Fruit fly (Drosophila melanogaster) whole organism, embryonic: ENCODE results near the gene CG11164.

Experiments used
- Abd-B ChIP-seq: fragments of 200-800 bp; sonication (Bioruptor generic); optimal IDR thresholded peaks from 2 replicates; lab custom pipeline; 2018; ENCODE audit warnings: missing biosample characterization, mild to moderate bottlenecking, missing genetic modification characterization, moderate library complexity
- Asciz ChIP-seq: fragments of 200-800 bp; sonication (Bioruptor generic); optimal IDR thresholded peaks from 2 replicates; lab custom pipeline; 2017; ENCODE audit warnings: missing biosample characterization, mild to moderate bottlenecking, missing genetic modification characterization, missing genetic modification reagents
- Atf3 ChIP-seq: fragments of 200-800 bp; sonication (Bioruptor generic); optimal IDR thresholded peaks from 3 replicates; lab custom pipeline; 2016; ENCODE audit warnings: missing biosample characterization, missing genetic modification characterization
- CG10959 ChIP-seq: fragments of 200-800 bp; sonication (Bioruptor generic); IDR thresholded peaks from 2 replicates; pipeline ENCODE4 v1.3.6; 2022; ENCODE audit warnings: missing biosample characterization, missing genetic modification characterization
- CG11695 ChIP-seq: fragments of 200-800 bp; sonication (Bioruptor generic); IDR thresholded peaks from 3 replicates; pipeline ENCODE4 v1.3.6; 2022; ENCODE audit warnings: missing biosample characterization, missing genetic modification characterization
- CG13424 ChIP-seq: fragments of 200-800 bp; sonication (Bioruptor generic); optimal IDR thresholded peaks from 2 replicates; lab custom pipeline; 2019; ENCODE audit warnings: missing biosample characterization, mild to moderate bottlenecking, missing genetic modification characterization, moderate library complexity
- CG13894 ChIP-seq: fragments of 200-800 bp; sonication (Bioruptor generic); optimal IDR thresholded peaks from 3 replicates; lab custom pipeline; 2018; ENCODE audit warnings: missing biosample characterization, mild to moderate bottlenecking, missing genetic modification characterization, moderate library complexity
- CG15073 ChIP-seq: fragments of 200-800 bp; sonication (Bioruptor generic); optimal IDR thresholded peaks from 2 replicates; lab custom pipeline; 2016; ENCODE audit warnings: missing biosample characterization, missing genetic modification characterization
- CG1603 ChIP-seq: fragments of 200-800 bp; sonication (Bioruptor generic); optimal IDR thresholded peaks from 2 replicates; lab custom pipeline; 2019; ENCODE audit warnings: missing biosample characterization, mild to moderate bottlenecking, missing genetic modification characterization, moderate library complexity
- CG17186 ChIP-seq: fragments of 200-800 bp; sonication (Bioruptor generic); optimal IDR thresholded peaks from 3 replicates; lab custom pipeline; 2017; ENCODE audit warnings: missing biosample characterization, missing genetic modification reagents, missing genetic modification characterization
- CG17361 ChIP-seq: fragments of 200-800 bp; sonication (Bioruptor generic); IDR thresholded peaks from 3 replicates; pipeline ENCODE4 v1.3.6; 2022; ENCODE audit warnings: missing biosample characterization, missing genetic modification characterization
- CG1832 ChIP-seq: fragments of 200-800 bp; sonication (Bioruptor generic); optimal IDR thresholded peaks from 2 replicates; lab custom pipeline; 2017; ENCODE audit warnings: missing biosample characterization, mild to moderate bottlenecking, missing genetic modification characterization, inconsistent platforms
- CG2712 ChIP-seq: fragments of 200-800 bp; optimal IDR thresholded peaks from 3 replicates; lab custom pipeline; 2019; ENCODE audit warnings: missing biosample characterization, mild to moderate bottlenecking, missing genetic modification characterization, moderate library complexity
- CG34224 ChIP-seq: fragments of 200-800 bp; sonication (Bioruptor generic); IDR thresholded peaks from 3 replicates; pipeline ENCODE4 v1.3.6; 2022; ENCODE audit warnings: missing biosample characterization, missing genetic modification characterization; ENCODE audit not compliant: partially characterized antibody
- CG5245 ChIP-seq: fragments of 200-800 bp; sonication (Bioruptor generic); optimal IDR thresholded peaks from 3 replicates; lab custom pipeline; 2016; ENCODE audit warnings: missing biosample characterization, missing genetic modification characterization
- CG6689 ChIP-seq: fragments of 200-800 bp; sonication (Bioruptor generic); IDR thresholded peaks from 2 replicates; pipeline ENCODE4 v1.3.6; 2022; ENCODE audit warnings: missing biosample characterization, missing genetic modification characterization
- CG7271 ChIP-seq: fragments of 200-800 bp; sonication (Bioruptor generic); optimal IDR thresholded peaks from 2 replicates; lab custom pipeline; 2018; ENCODE audit warnings: missing biosample characterization, mild to moderate bottlenecking, missing genetic modification characterization, moderate library complexity
- CG7745 ChIP-seq: fragments of 200-800 bp; sonication (Bioruptor generic); optimal IDR thresholded peaks from 2 replicates; lab custom pipeline; 2018; ENCODE audit warnings: missing biosample characterization, mild to moderate bottlenecking, missing genetic modification characterization, moderate library complexity
- CG9797 ChIP-seq: fragments of 200-800 bp; sonication (Bioruptor generic); optimal IDR thresholded peaks from 3 replicates; lab custom pipeline; 2018; ENCODE audit warnings: missing biosample characterization, mild to moderate bottlenecking, missing genetic modification characterization
- CG9932 ChIP-seq: fragments of 200-800 bp; sonication (Bioruptor generic); IDR thresholded peaks from 2 replicates; pipeline ENCODE4 v1.3.6; 2022; ENCODE audit warnings: missing biosample characterization, missing genetic modification characterization
- CkIIα-i1 ChIP-seq: fragments of 200-800 bp; sonication (Bioruptor generic); IDR thresholded peaks from 2 replicates; pipeline ENCODE4 v1.3.6; 2022; ENCODE audit warnings: missing biosample characterization, missing genetic modification characterization
- Dbx ChIP-seq: fragments of 200-800 bp; sonication (Bioruptor generic); IDR thresholded peaks from 3 replicates; pipeline ENCODE4 v1.3.6; 2022; ENCODE audit warnings: missing biosample characterization, missing genetic modification characterization
- Doc2 ChIP-seq: fragments of 200-800 bp; sonication (Bioruptor generic); IDR thresholded peaks from 2 replicates; pipeline ENCODE4 v1.3.6; 2022; ENCODE audit warnings: missing biosample characterization, missing genetic modification characterization
- Fer3 ChIP-seq: fragments of 200-800 bp; sonication (Bioruptor generic); optimal IDR thresholded peaks from 2 replicates; lab custom pipeline; 2018; ENCODE audit warnings: missing biosample characterization, mild to moderate bottlenecking, missing genetic modification characterization, moderate library complexity
- Gsc ChIP-seq: fragments of 200-800 bp; sonication (Bioruptor generic); IDR thresholded peaks from 2 replicates; pipeline ENCODE4 v1.3.6; 2022; ENCODE audit warnings: missing biosample characterization, missing genetic modification characterization
- Hmx ChIP-seq: fragments of 200-800 bp; sonication (Bioruptor generic); optimal IDR thresholded peaks from 2 replicates; lab custom pipeline; 2016; ENCODE audit warnings: missing biosample characterization, missing genetic modification characterization
- Lhr ChIP-seq: fragments of 200-800 bp; sonication (Bioruptor generic); optimal IDR thresholded peaks from 3 replicates; lab custom pipeline; 2017; ENCODE audit warnings: mild to moderate bottlenecking, missing biosample characterization, missing genetic modification reagents, missing genetic modification characterization
- Mes4 ChIP-seq: fragments of 200-800 bp; sonication (Bioruptor generic); optimal IDR thresholded peaks from 2 replicates; lab custom pipeline; 2016; ENCODE audit warnings: missing biosample characterization, missing genetic modification characterization
- Opbp ChIP-seq: fragments of 200-800 bp; sonication (Bioruptor generic); IDR thresholded peaks from 3 replicates; pipeline ENCODE4 v1.3.6; 2022; ENCODE audit warnings: missing biosample characterization, missing genetic modification characterization; ENCODE audit not compliant: partially characterized antibody
- Trl ChIP-seq, 3 experiments: fragments of >200 bp in 2 of 3; fragments of 200-800 bp in 1 of 3; sonication (Bioruptor generic) in 1 of 3; optimal IDR thresholded peaks; 2 replicates in 1 of 3; 3 replicates in 2 of 3; lab custom pipeline; 2016 to 2017; ENCODE audit warnings: missing biosample characterization in 1 of 3, missing genetic modification characterization in 1 of 3
- ac ChIP-seq: fragments of 200-800 bp; sonication (Bioruptor generic); optimal IDR thresholded peaks from 3 replicates; lab custom pipeline; 2017; ENCODE audit warnings: missing biosample characterization, mild to moderate bottlenecking, missing genetic modification characterization
- chinmo ChIP-seq: fragments of 200-800 bp; sonication (Bioruptor generic); IDR thresholded peaks from 4 replicates; pipeline ENCODE4 v1.3.6; 2022; ENCODE audit warnings: missing biosample characterization, missing genetic modification characterization; ENCODE audit not compliant: partially characterized antibody
- danr ChIP-seq: fragments of 200-800 bp; sonication (Bioruptor generic); IDR thresholded peaks from 2 replicates; pipeline ENCODE4 v1.3.6; 2022; ENCODE audit warnings: missing biosample characterization, missing genetic modification characterization
- dm ChIP-seq: fragments of 200-800 bp; sonication (Bioruptor generic); optimal IDR thresholded peaks from 3 replicates; lab custom pipeline; 2016; ENCODE audit warnings: missing biosample characterization, missing genetic modification characterization
- esg ChIP-seq: fragments of 200-800 bp; sonication (Bioruptor generic); conservative IDR thresholded peaks from 2 replicates; pipeline ENCODE4 v1.3.6; 2022; ENCODE audit warnings: missing biosample characterization, missing genetic modification characterization
- ewg ChIP-seq: fragments of 200-800 bp; sonication (Bioruptor generic); optimal IDR thresholded peaks from 3 replicates; lab custom pipeline; 2017; ENCODE audit warnings: mild to moderate bottlenecking, missing biosample characterization, missing genetic modification reagents, missing genetic modification characterization
- gcm2 ChIP-seq: fragments of 200-800 bp; sonication (Bioruptor generic); optimal IDR thresholded peaks from 2 replicates; lab custom pipeline; 2016; ENCODE audit warnings: missing biosample characterization, missing genetic modification characterization
- jigr1 ChIP-seq: fragments of 200-800 bp; sonication (Bioruptor generic); IDR thresholded peaks from 3 replicates; pipeline ENCODE4 v1.3.6; 2022; ENCODE audit warnings: missing biosample characterization, missing genetic modification characterization
- lab ChIP-seq: fragments of 200-800 bp; sonication (Bioruptor generic); optimal IDR thresholded peaks from 3 replicates; lab custom pipeline; 2017; ENCODE audit warnings: missing biosample characterization, missing genetic modification characterization, mild to moderate bottlenecking, moderate library complexity, missing genetic modification reagents
- nau ChIP-seq: fragments of 200-800 bp; sonication (Bioruptor generic); optimal IDR thresholded peaks from 3 replicates; lab custom pipeline; 2017; ENCODE audit warnings: missing biosample characterization, mild to moderate bottlenecking, missing genetic modification characterization, missing genetic modification reagents
- oc ChIP-seq: fragments of 200-800 bp; sonication (Bioruptor generic); optimal IDR thresholded peaks from 2 replicates; lab custom pipeline; 2018; ENCODE audit warnings: missing biosample characterization, mild to moderate bottlenecking, missing genetic modification characterization, moderate library complexity
- onecut ChIP-seq: fragments of 200-800 bp; sonication (Bioruptor generic); IDR thresholded peaks from 2 replicates; pipeline ENCODE4 v1.3.6; 2022; ENCODE audit warnings: missing biosample characterization, missing genetic modification characterization
- pros ChIP-seq: fragments of 200-800 bp; sonication (Bioruptor generic); optimal IDR thresholded peaks from 3 replicates; lab custom pipeline; 2019; ENCODE audit warnings: missing biosample characterization, mild to moderate bottlenecking, missing genetic modification characterization, moderate library complexity
- salm ChIP-seq: fragments of 200-800 bp; sonication (Bioruptor generic); optimal IDR thresholded peaks from 2 replicates; lab custom pipeline; 2018; ENCODE audit warnings: missing biosample characterization, mild to moderate bottlenecking, missing genetic modification characterization
- shn ChIP-seq: fragments of 200-800 bp; sonication (Bioruptor generic); optimal IDR thresholded peaks from 3 replicates; lab custom pipeline; 2016; ENCODE audit warnings: missing biosample characterization, missing genetic modification characterization
- tap ChIP-seq: fragments of 200-800 bp; optimal IDR thresholded peaks from 3 replicates; lab custom pipeline; 2019; ENCODE audit warnings: missing biosample characterization, mild to moderate bottlenecking, missing genetic modification characterization, moderate library complexity
- ttk ChIP-seq: fragments of 200-800 bp; sonication (Bioruptor generic); IDR thresholded peaks from 2 replicates; pipeline ENCODE4 v2.1.2; 2022; ENCODE audit warnings: missing biosample characterization, missing genetic modification characterization
- unpg ChIP-seq: fragments of 200-800 bp; sonication (Bioruptor generic); optimal IDR thresholded peaks from 3 replicates; lab custom pipeline; 2018; ENCODE audit warnings: missing biosample characterization, mild to moderate bottlenecking, missing genetic modification characterization, moderate library complexity
- vfl ChIP-seq: fragments of 200-800 bp; sonication (Bioruptor generic); optimal IDR thresholded peaks from 2 replicates; lab custom pipeline; 2016; ENCODE audit warnings: missing biosample characterization, missing genetic modification characterization
- vvl ChIP-seq: fragments of 200-800 bp; sonication (Bioruptor generic); IDR thresholded peaks from 2 replicates; pipeline ENCODE4 v1.3.6; 2022; ENCODE audit warnings: missing biosample characterization, missing genetic modification characterization

Gene CG11164

DNA sequence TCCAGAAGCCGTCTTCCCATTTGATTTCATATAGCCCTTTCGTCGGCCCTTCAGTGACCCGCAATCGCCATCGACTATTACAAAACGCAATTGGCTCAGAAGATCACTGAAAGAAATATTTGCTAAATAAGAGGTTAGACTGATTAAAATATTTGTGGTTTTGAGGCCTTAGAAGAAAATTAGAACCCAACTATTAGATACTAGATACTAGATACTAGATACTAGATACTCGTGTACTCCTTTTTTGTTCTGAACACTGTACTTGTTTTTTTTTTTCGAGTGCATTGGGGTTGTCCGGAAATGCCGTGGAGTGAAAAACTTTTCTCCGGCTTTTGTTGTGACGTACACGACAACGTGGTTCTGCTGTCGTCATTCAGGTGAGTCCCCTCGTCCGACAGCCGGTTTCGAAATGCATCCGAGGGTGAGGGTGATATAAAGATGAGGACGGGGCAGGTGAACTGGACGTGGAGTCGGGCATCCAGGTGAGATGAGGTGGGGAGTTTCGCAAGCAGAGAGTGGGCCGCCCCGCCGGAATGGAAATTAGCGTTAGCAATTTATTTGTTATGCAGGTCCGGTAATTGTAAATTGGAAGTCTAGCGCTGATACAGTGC lies 37.4 kb upstream of the CG11164 start (continued):
- TF ChIP-seq Trl (optimal IDR thresholded peaks at IDR 0.05; lab: Kevin White, UChicago) (no peak), Trl (GFP tag; optimal IDR thresholded peaks at IDR 0.05; lab: Kevin White, UChicago) (no peak), tap (tag; lab: Kevin White, UChicago) (no peak), CG13894 (tag; lab: Kevin White, UChicago) (no peak), Lhr (GFP tag; lab: Kevin White, UChicago) (no peak), Atf3 (GFP tag; lab: Kevin White, UChicago) (no peak), Hmx (GFP tag; lab: Kevin White, UChicago) (no peak), Asciz (no peak), CG17361 (GFP tag; lab: Robert Waterston, UW) (peak; percentile 51; the same call in 2 of the 3 replicates), onecut (GFP tag; lab: Robert Waterston, UW) (no peak), CkIIα-i1 (GFP tag; lab: Robert Waterston, UW) (no peak), CG15073 (GFP tag; lab: Kevin White, UChicago) (no peak), vfl (GFP tag; lab: Kevin White, UChicago) (no peak), CG1832 (GFP tag; lab: Kevin White, UChicago) (no peak), Fer3 (no peak), CG7271 (no peak), ewg (GFP tag; lab: Kevin White, UChicago) (no peak), Opbp (GFP tag; lab: Robert Waterston, UW) (no peak), CG34224 (GFP tag; lab: Robert Waterston, UW) (no peak), Gsc (GFP tag; lab: Robert Waterston, UW) (no peak), CG17186 (no peak), CG6689 (GFP tag; lab: Robert Waterston, UW) (0 out of 2 replicates have a peak, but pooled peaks have one; percentile 27), CG7745 (tag; lab: Kevin White, UChicago) (no peak), Mes4 (no peak), lab (GFP tag; lab: Kevin White, UChicago) (peak; percentile 48), ac (GFP tag; lab: Kevin White, UChicago) (no peak), CG2712 (tag; lab: Kevin White, UChicago) (peak; percentile 29), Abd-B (no peak), chinmo (GFP tag; lab: Robert Waterston, UW) (no peak), jigr1 (GFP tag; lab: Robert Waterston, UW) (no peak), oc (no peak), vvl (GFP tag; lab: Robert Waterston, UW) (peak; percentile 25; the same call in 1 of the 2 replicates), esg (GFP tag; lab: Robert Waterston, UW) (no peak), CG9932 (no peak), CG10959 (GFP tag; lab: Robert Waterston, UW) (no peak), salm (tag; lab: Kevin White, UChicago) (no peak), Doc2 (GFP tag; lab: Robert Waterston, UW) (no peak), dm (GFP tag; lab: Kevin White, UChicago) (no peak), unpg (GFP tag; lab: Kevin White, UChicago) (peak; percentile 46), CG1603 (peak; percentile 45), CG13424 (tag; lab: Kevin White, UChicago) (no peak), pros (no peak), CG11695 (GFP tag; lab: Robert Waterston, UW) (no peak), CG9797 (GFP tag; lab: Kevin White, UChicago) (no peak), CG5245 (GFP tag; lab: Kevin White, UChicago) (no peak), nau (GFP tag; lab: Kevin White, UChicago) (no peak), shn (GFP tag; lab: Kevin White, UChicago) (no peak), gcm2 (GFP tag; lab: Kevin White, UChicago) (no peak), ttk (GFP tag; lab: Robert Waterston, UW) (no peak), danr (GFP tag; lab: Robert Waterston, UW) (0 out of 2 replicates have a peak, but pooled peaks have one; percentile 20), Dbx (GFP tag; lab: Robert Waterston, UW) (no peak)
